Fruit fly (Drosophila melanogaster) whole organism, embryonic: ENCODE results near the gene CG42718.

ENCODE experiments used
- Atf6 ChIP-seq: fragments of 200-800 bp; sonication (Bioruptor generic); IDR thresholded peaks from 2 replicates; pipeline ENCODE4 v1.3.6; 2022; ENCODE audit warnings: missing biosample characterization, missing genetic modification characterization
- CG10543 ChIP-seq: fragments of 200-800 bp; sonication (Bioruptor generic); optimal IDR thresholded peaks from 3 replicates; lab custom pipeline; 2017; ENCODE audit warnings: missing biosample characterization, mild to moderate bottlenecking, missing genetic modification characterization, moderate library complexity
- CG10654 ChIP-seq: fragments of 200-800 bp; sonication (Bioruptor generic); optimal IDR thresholded peaks from 2 replicates; lab custom pipeline; 2016; ENCODE audit warnings: missing biosample characterization, missing genetic modification characterization
- CG12071 ChIP-seq: fragments of 200-800 bp; sonication (Bioruptor generic); optimal IDR thresholded peaks from 3 replicates; lab custom pipeline; 2018; ENCODE audit warnings: missing biosample characterization, mild to moderate bottlenecking, missing genetic modification characterization
- CG12299 ChIP-seq: fragments of 200-800 bp; sonication (Bioruptor generic); optimal IDR thresholded peaks from 2 replicates; lab custom pipeline; 2018; ENCODE audit warnings: missing biosample characterization, mild to moderate bottlenecking, missing genetic modification characterization
- CG12659 ChIP-seq: fragments of 200-800 bp; sonication (Bioruptor generic); optimal IDR thresholded peaks from 3 replicates; lab custom pipeline; 2017; ENCODE audit warnings: mild to moderate bottlenecking, missing biosample characterization, missing genetic modification reagents, missing genetic modification characterization
- CG12942 ChIP-seq: fragments of 200-800 bp; sonication (Bioruptor generic); optimal IDR thresholded peaks from 3 replicates; lab custom pipeline; 2016; ENCODE audit warnings: missing biosample characterization, missing genetic modification characterization
- CG13894 ChIP-seq: fragments of 200-800 bp; sonication (Bioruptor generic); optimal IDR thresholded peaks from 3 replicates; lab custom pipeline; 2018; ENCODE audit warnings: missing biosample characterization, mild to moderate bottlenecking, missing genetic modification characterization, moderate library complexity
- CG14441 ChIP-seq: fragments of 200-800 bp; sonication (Bioruptor generic); IDR thresholded peaks from 2 replicates; pipeline ENCODE4 v1.3.6; 2022; ENCODE audit warnings: missing biosample characterization, missing genetic modification characterization
- CG15601 ChIP-seq: fragments of 200-800 bp; sonication (Bioruptor generic); optimal IDR thresholded peaks from 3 replicates; lab custom pipeline; 2019; ENCODE audit warnings: missing biosample characterization, mild to moderate bottlenecking, missing genetic modification characterization, moderate library complexity
- CG17912 ChIP-seq: fragments of 200-800 bp; sonication (Bioruptor generic); optimal IDR thresholded peaks from 2 replicates; lab custom pipeline; 2018; ENCODE audit warnings: missing biosample characterization, mild to moderate bottlenecking, missing genetic modification characterization
- CG18262 ChIP-seq: fragments of 200-800 bp; optimal IDR thresholded peaks from 3 replicates; lab custom pipeline; 2019; ENCODE audit warnings: missing biosample characterization, mild to moderate bottlenecking, missing genetic modification characterization, moderate library complexity
- CG1832 ChIP-seq: fragments of 200-800 bp; sonication (Bioruptor generic); optimal IDR thresholded peaks from 2 replicates; lab custom pipeline; 2017; ENCODE audit warnings: missing biosample characterization, mild to moderate bottlenecking, missing genetic modification characterization, inconsistent platforms
- CG18619 ChIP-seq: fragments of 200-800 bp; sonication (Bioruptor generic); optimal IDR thresholded peaks from 3 replicates; lab custom pipeline; 2017; ENCODE audit warnings: missing biosample characterization, mild to moderate bottlenecking, missing genetic modification characterization
- CG2120 ChIP-seq: fragments of 200-800 bp; sonication (Bioruptor generic); optimal IDR thresholded peaks from 3 replicates; lab custom pipeline; 2016; ENCODE audit warnings: missing biosample characterization, missing genetic modification characterization
- CG2678 ChIP-seq: fragments of 200-800 bp; sonication (Bioruptor generic); optimal IDR thresholded peaks from 3 replicates; lab custom pipeline; 2019; ENCODE audit warnings: missing biosample characterization, mild to moderate bottlenecking, missing genetic modification characterization, moderate library complexity
- CG3407 ChIP-seq: fragments of 200-800 bp; sonication (Bioruptor generic); optimal IDR thresholded peaks from 2 replicates; lab custom pipeline; 2018; ENCODE audit warnings: missing biosample characterization, mild to moderate bottlenecking, missing genetic modification characterization
- CHES-1-like ChIP-seq: fragments of 200-800 bp; sonication (Bioruptor generic); optimal IDR thresholded peaks from 2 replicates; lab custom pipeline; 2016; ENCODE audit warnings: missing biosample characterization, missing genetic modification characterization
- Dbx ChIP-seq: fragments of 200-800 bp; sonication (Bioruptor generic); IDR thresholded peaks from 3 replicates; pipeline ENCODE4 v1.3.6; 2022; ENCODE audit warnings: missing biosample characterization, missing genetic modification characterization
- Deaf1 ChIP-seq: fragments of 200-800 bp; optimal IDR thresholded peaks from 3 replicates; lab custom pipeline; 2019; ENCODE audit warnings: missing biosample characterization, mild to moderate bottlenecking, missing genetic modification characterization, moderate library complexity
- Dek ChIP-seq: fragments of 200-800 bp; sonication (Bioruptor generic); optimal IDR thresholded peaks from 3 replicates; lab custom pipeline; 2019; ENCODE audit warnings: missing biosample characterization, mild to moderate bottlenecking, missing genetic modification characterization, moderate library complexity
- Dfd ChIP-seq, 2 experiments: fragments of >200 bp; optimal IDR thresholded peaks; 2 replicates each; lab custom pipeline; 2017; ENCODE audit warnings: missing biosample characterization in 2 of 2, missing genetic modification characterization in 2 of 2
- Fer1 ChIP-seq: fragments of 200-800 bp; sonication (Bioruptor generic); optimal IDR thresholded peaks from 2 replicates; lab custom pipeline; 2017; ENCODE audit warnings: missing biosample characterization, mild to moderate bottlenecking, missing genetic modification characterization
- HHEX ChIP-seq: fragments of 200-800 bp; sonication (Bioruptor generic); optimal IDR thresholded peaks from 3 replicates; lab custom pipeline; 2017; ENCODE audit warnings: missing biosample characterization, mild to moderate bottlenecking, missing genetic modification characterization, missing genetic modification reagents
- Jarid2 ChIP-seq: fragments of 200-800 bp; sonication (Bioruptor generic); optimal IDR thresholded peaks from 3 replicates; lab custom pipeline; 2017; ENCODE audit warnings: mild to moderate bottlenecking, missing biosample characterization, missing genetic modification reagents, missing genetic modification characterization
- Med ChIP-seq: fragments of 200-800 bp; sonication (Bioruptor generic); peaks from one replicate; lab custom pipeline; 2016; ENCODE audit warnings: missing biosample characterization, missing genetic modification characterization, mild to moderate bottlenecking, inconsistent platforms, moderate library complexity
- Meics ChIP-seq: fragments of 200-800 bp; sonication (Bioruptor generic); optimal IDR thresholded peaks from 2 replicates; lab custom pipeline; 2017; ENCODE audit warnings: missing biosample characterization, mild to moderate bottlenecking, missing genetic modification characterization
- Pdp1 ChIP-seq, 2 experiments: fragments of 200-800 bp; sonication (Bioruptor generic); optimal IDR thresholded peaks; 3 replicates each; lab custom pipeline; 2016; ENCODE audit warnings: missing biosample characterization in 2 of 2, missing genetic modification characterization in 2 of 2, mild to moderate bottlenecking in 1 of 2, moderate library complexity in 1 of 2
- Taf1 ChIP-seq: fragments of 200-800 bp; sonication (Bioruptor generic); IDR thresholded peaks from 2 replicates; pipeline ENCODE4 v1.3.6; 2022; ENCODE audit warnings: missing biosample characterization, missing genetic modification characterization
- crc ChIP-seq: fragments of 200-800 bp; sonication (Bioruptor generic); optimal IDR thresholded peaks from 2 replicates; lab custom pipeline; 2016; ENCODE audit warnings: missing biosample characterization, missing genetic modification characterization
- fru ChIP-seq: fragments of >200 bp; optimal IDR thresholded peaks from 2 replicates; lab custom pipeline; 2017
- ftz-f1 ChIP-seq: fragments of 200-800 bp; sonication (Bioruptor generic); optimal IDR thresholded peaks from 2 replicates; lab custom pipeline; 2016; ENCODE audit warnings: missing biosample characterization, missing genetic modification characterization
- gro ChIP-seq: fragments of 200-800 bp; sonication (Bioruptor generic); optimal IDR thresholded peaks from 2 replicates; lab custom pipeline; 2016; ENCODE audit warnings: missing biosample characterization, missing genetic modification characterization
- otp ChIP-seq: fragments of 200-800 bp; sonication (Bioruptor generic); IDR thresholded peaks from 3 replicates; pipeline ENCODE4, ENCODE4 v1.3.6; 2022; ENCODE audit warnings: missing biosample characterization, missing genetic modification characterization
- rib ChIP-seq: fragments of 200-800 bp; sonication (Bioruptor generic); IDR thresholded peaks from 2 replicates; pipeline ENCODE4 v1.3.6; 2022; ENCODE audit warnings: missing biosample characterization, missing genetic modification characterization
- row ChIP-seq: fragments of 200-800 bp; sonication (Bioruptor generic); IDR thresholded peaks from 3 replicates; pipeline ENCODE4 v1.3.6; 2022; ENCODE audit warnings: missing biosample characterization, missing genetic modification characterization
- schlank ChIP-seq: fragments of 200-800 bp; sonication (Bioruptor generic); optimal IDR thresholded peaks from 2 replicates; lab custom pipeline; 2018; ENCODE audit warnings: missing biosample characterization, mild to moderate bottlenecking, missing genetic modification characterization
- sens ChIP-seq: fragments of 200-800 bp; sonication (Bioruptor generic); peaks from one replicate; lab custom pipeline; 2016; ENCODE audit warnings: missing biosample characterization, missing genetic modification characterization
- slbo ChIP-seq: fragments of 200-800 bp; sonication (Bioruptor generic); IDR thresholded peaks from 2 replicates; pipeline ENCODE4 v1.3.6; 2022; ENCODE audit warnings: missing biosample characterization, missing genetic modification characterization
- sug ChIP-seq: fragments of 200-800 bp; optimal IDR thresholded peaks from 2 replicates; lab custom pipeline; 2019; ENCODE audit warnings: missing biosample characterization, mild to moderate bottlenecking, missing genetic modification characterization, moderate library complexity
- wdn ChIP-seq: fragments of 200-800 bp; sonication (Bioruptor generic); IDR thresholded peaks from 2 replicates; pipeline ENCODE4 v1.3.6; 2022; ENCODE audit warnings: missing biosample characterization, missing genetic modification characterization

CG42718 gene

DNA sequence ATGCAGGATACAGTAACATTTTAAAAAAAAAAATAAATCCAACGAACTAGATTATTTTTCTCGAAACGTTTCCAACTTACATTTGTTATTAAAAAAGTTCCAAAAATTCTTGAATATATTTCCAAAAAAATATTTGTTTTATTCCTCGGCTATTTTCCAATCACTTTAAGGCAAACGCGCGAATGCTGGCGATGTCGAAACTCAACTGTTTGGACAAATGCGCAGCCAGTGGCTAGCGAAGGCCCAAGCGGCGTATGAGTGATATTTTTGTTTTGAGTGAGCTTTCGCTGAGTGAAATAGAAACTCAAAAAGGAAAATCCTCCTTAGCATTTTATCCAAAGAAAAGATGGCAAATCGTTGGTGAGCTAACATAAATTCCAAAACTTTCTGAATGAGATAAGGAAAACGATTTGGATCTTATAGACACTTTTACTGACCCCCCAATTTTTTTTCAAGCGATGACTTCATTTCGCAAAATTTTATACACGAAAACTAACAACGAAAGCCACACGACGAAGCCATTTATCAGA is 38.2 kb upstream of the CG42718 start, which contains the start of gene ringer (continued):
- TF ChIP-seq rib (GFP tag; lab: Robert Waterston, UW) (peak; percentile 47; the same call in 1 of the 2 replicates), CG15601 (no peak), Atf6 (no peak), Med (GFP tag; lab: Kevin White, UChicago) (peak; percentile 58), CG10654 (GFP tag; lab: Kevin White, UChicago) (no peak), Fer1 (GFP tag; lab: Kevin White, UChicago) (peak; percentile 14), CHES-1-like (GFP tag; lab: Kevin White, UChicago) (no peak), crc (GFP tag; lab: Kevin White, UChicago) (no peak), gro (GFP tag; lab: Kevin White, UChicago) (peak; percentile 29), wdn (no peak), CG18619 (GFP tag; lab: Kevin White, UChicago) (peak; percentile 10), Deaf1 (tag; lab: Kevin White, UChicago) (peak; percentile 65), CG12299 (tag; lab: Kevin White, UChicago) (no peak), sug (tag; lab: Kevin White, UChicago) (peak; percentile 25), CG12659 (GFP tag; lab: Kevin White, UChicago) (peak; percentile 8), ftz-f1 (GFP tag; lab: Kevin White, UChicago) (peak; percentile 9), slbo (0 out of 2 replicates have a peak, but pooled peaks have one; percentile 39), CG18262 (tag; lab: Kevin White, UChicago) (no peak), HHEX (GFP tag; lab: Kevin White, UChicago) (peak; percentile 34), CG12071 (GFP tag; lab: Kevin White, UChicago) (peak; percentile 0), CG10543 (GFP tag; lab: Kevin White, UChicago) (peak; percentile 9), Dek (peak; percentile 23), otp (GFP tag; lab: Robert Waterston, UW) (no peak), Jarid2 (GFP tag; lab: Kevin White, UChicago) (peak; percentile 29), Meics (GFP tag; lab: Kevin White, UChicago) (peak; percentile 33), CG12942 (no peak), schlank (no peak), CG2678 (tag; lab: Kevin White, UChicago) (peak; percentile 16), CG2120 (GFP tag; lab: Kevin White, UChicago) (peak; percentile 29)

DNA sequence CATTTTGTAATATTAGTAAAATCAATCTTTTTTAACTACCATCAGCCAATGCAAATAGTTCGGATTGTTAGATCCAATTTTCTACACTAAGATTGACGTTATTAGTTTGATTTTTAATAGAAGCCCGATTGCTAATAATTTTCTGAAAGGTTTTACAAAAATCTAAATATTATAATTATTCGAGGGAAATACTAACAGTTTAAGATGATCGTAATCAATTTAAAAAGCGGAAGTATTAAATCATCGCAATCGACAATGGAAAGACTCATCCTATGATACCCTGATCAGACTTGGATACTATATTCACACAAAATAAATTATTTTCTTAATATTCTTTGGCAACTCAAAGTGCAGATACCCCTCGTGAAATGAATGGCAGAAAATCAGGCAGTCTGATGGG is 36.8 kb upstream of the CG42718 start:
- 0 out of 2 replicates have a peak, but pooled peaks have one; percentile 20 for TF ChIP-seq Taf1
- TF ChIP-seq row (GFP tag; lab: Robert Waterston, UW) = 0 out of 3 replicates have a peak, but pooled peaks have one; percentile 20
- peak; percentile 11 for TF ChIP-seq sens (GFP tag; lab: Kevin White, UChicago)
- TF ChIP-seq Med (GFP tag; lab: Kevin White, UChicago) = peak; percentile 74
- TF ChIP-seq CG2120 (GFP tag; lab: Kevin White, UChicago) = peak; percentile 11
- no peak for TF ChIP-seq CG1832 (GFP tag; lab: Kevin White, UChicago)
- TF ChIP-seq CG3407 (GFP tag; lab: Kevin White, UChicago) = no peak

DNA sequence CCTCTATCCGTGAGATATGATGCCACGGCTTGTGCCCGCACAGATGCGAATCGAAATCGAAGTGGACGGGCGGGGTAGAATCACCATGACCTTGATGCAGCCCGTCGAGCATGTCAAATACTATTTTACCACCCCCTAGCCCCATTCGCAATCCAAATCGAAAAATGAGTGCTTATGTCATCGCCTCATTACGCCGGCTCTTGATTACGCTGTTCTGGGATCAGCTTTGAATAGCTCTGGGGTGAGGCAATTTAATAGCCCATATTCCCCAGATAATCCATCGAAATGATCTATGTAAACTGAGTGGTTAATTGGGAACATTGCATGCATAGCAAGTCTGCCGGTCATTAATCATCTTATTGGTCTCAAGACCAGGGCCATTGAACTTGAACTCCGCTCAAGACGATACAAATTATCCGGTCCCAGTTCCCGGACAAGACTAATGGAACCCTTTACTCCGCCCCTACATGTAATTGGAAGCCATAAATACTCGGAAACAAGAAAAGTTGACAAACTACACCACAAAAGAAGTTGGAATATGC is 36.2 kb upstream of the CG42718 start:
- TF ChIP-seq fru (no peak), Dfd (GFP tag; optimal IDR thresholded peaks at IDR 0.05; lab: Kevin White, UChicago) (no peak), CG17912 (GFP tag; lab: Kevin White, UChicago) (no peak), CG14441 (GFP tag; lab: Robert Waterston, UW) (0 out of 2 replicates have a peak, but pooled peaks have one; percentile 34), Pdp1 (GFP tag; optimal IDR thresholded peaks at IDR 0.05; lab: Kevin White, UChicago) (peak in 1 of 2 experiments; percentile 90), Dbx (GFP tag; lab: Robert Waterston, UW) (no peak), CG13894 (tag; lab: Kevin White, UChicago) (no peak)
- TF ChIP-seq, all 482 proteins: peak for 2
